Fruit fly (Drosophila melanogaster): Measurements from ENCODE around the gene SdhD.

SdhD gene

DNA sequence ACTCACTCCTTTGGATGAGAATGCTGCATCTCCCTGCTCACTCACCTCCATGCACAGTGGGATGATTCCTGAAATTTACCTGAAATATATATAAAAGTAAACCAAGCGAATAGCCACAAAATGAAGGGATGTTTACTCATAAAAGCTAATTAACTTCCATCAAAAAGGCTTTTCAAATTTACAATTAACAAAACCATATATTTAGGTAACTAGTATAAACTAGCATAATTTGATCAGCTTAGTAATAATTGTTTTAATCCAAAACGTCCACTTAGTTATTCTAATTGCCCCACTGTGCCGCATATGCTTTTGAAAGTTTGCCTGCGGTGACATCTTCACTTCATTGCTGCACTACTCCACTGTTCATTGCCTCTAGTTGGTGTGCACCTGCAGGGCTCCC, 23.6 kb upstream of the SdhD start (continued):
- TF ChIP-seq pfk (GFP tag; optimal IDR thresholded peaks at IDR 0.05) (no peak), YL-1 (GFP tag; optimal IDR thresholded peaks at IDR 0.05) (no peak), insv (GFP tag; optimal IDR thresholded peaks at IDR 0.05) (no peak), Nf-YC (tag; optimal IDR thresholded peaks at IDR 0.05) (no peak), Hmr (GFP tag; optimal IDR thresholded peaks at IDR 0.05) (peak; percentile 43), PHDP (tag; optimal IDR thresholded peaks at IDR 0.05) (peak; percentile 83), gce (GFP tag; IDR thresholded peaks at IDR 0.05) (peak; percentile 52; the same call in 1 of the 3 replicates), CG4820 (GFP tag; optimal IDR thresholded peaks at IDR 0.05) (peak; percentile 81), Spps (tag; optimal IDR thresholded peaks at IDR 0.05) (peak; percentile 83), ap (GFP tag; IDR thresholded peaks at IDR 0.05) (peak; percentile 58; the same call in 1 of the 2 replicates), Optix (GFP tag; IDR thresholded peaks at IDR 0.05) (0 out of 3 replicates have a peak, but pooled peaks have one; percentile 30), Asciz (GFP tag; optimal IDR thresholded peaks at IDR 0.05) (peak; percentile 71), zfh1 (GFP tag; IDR thresholded peaks at IDR 0.05) (peak; percentile 82), emc (GFP tag; optimal IDR thresholded peaks at IDR 0.05) (no peak), CG17612 (GFP tag; IDR thresholded peaks at IDR 0.05) (no peak), inv (GFP tag; IDR thresholded peaks at IDR 0.05; ENCODE audit: partially characterized antibody) (no peak), CG14441 (GFP tag; IDR thresholded peaks at IDR 0.05) (peak; percentile 58), hkb (optimal IDR thresholded peaks at IDR 0.05) (no peak), hkb (GFP tag; IDR thresholded peaks at IDR 0.05) (peak; percentile 77), Abd-B (GFP tag; optimal IDR thresholded peaks at IDR 0.05) (peak; percentile 69), CG8944 (GFP tag; optimal IDR thresholded peaks at IDR 0.05) (peak; percentile 10), CG6765 (GFP tag; optimal IDR thresholded peaks at IDR 0.05) (no peak), MESR4 (GFP tag; optimal IDR thresholded peaks at IDR 0.05) (no peak), hb (GFP tag; IDR thresholded peaks at IDR 0.05; ENCODE audit: partially characterized antibody) (no peak), Tbp (GFP tag; optimal IDR thresholded peaks at IDR 0.05) (no peak), C15 (GFP tag; IDR thresholded peaks at IDR 0.05) (no peak), CG34422 (GFP tag; IDR thresholded peaks at IDR 0.05) (peak; percentile 73; the same call in 2 of the 3 replicates), D19B (GFP tag; optimal IDR thresholded peaks at IDR 0.05) (no peak), CG7839 (tag; optimal IDR thresholded peaks at IDR 0.05) (peak; percentile 83), stwl (tag; optimal IDR thresholded peaks at IDR 0.05) (peak; percentile 9), CG3163 (GFP tag; optimal IDR thresholded peaks at IDR 0.05) (no peak), Ets97D (GFP tag; optimal IDR thresholded peaks at IDR 0.05) (peak; percentile 21), gsb (GFP tag; IDR thresholded peaks at IDR 0.05) (no peak), Rfx (GFP tag; IDR thresholded peaks at IDR 0.05) (no peak), nerfin-1 (tag; optimal IDR thresholded peaks at IDR 0.05) (peak; percentile 73), Chrac-16 (GFP tag; optimal IDR thresholded peaks at IDR 0.05) (peak; percentile 76), mld (GFP tag; IDR thresholded peaks at IDR 0.05; ENCODE audit: partially characterized antibody) (no peak), CG7786 (GFP tag; optimal IDR thresholded peaks at IDR 0.05) (peak; percentile 48), cad (GFP tag; optimal IDR thresholded peaks at IDR 0.05) (no peak), Med (GFP tag) (peak; percentile 89), CG11723 (GFP tag; optimal IDR thresholded peaks at IDR 0.05) (peak; percentile 76), CG4424 (GFP tag; optimal IDR thresholded peaks at IDR 0.05) (peak; percentile 82), lab (GFP tag; optimal IDR thresholded peaks at IDR 0.05) (peak; percentile 51), CG7357 (GFP tag; IDR thresholded peaks at IDR 0.05) (0 out of 3 replicates have a peak, but pooled peaks have one; percentile 40), Ptx1 (GFP tag; IDR thresholded peaks at IDR 0.05) (peak; percentile 72), croc (GFP tag; conservative IDR thresholded peaks at IDR 0.05) (peak; percentile 72), CG17802 (tag; optimal IDR thresholded peaks at IDR 0.05) (peak; percentile 43), CG8765 (GFP tag; IDR thresholded peaks at IDR 0.05) (peak; percentile 12; the same call in 1 of the 2 replicates), Dfd (GFP tag; optimal IDR thresholded peaks at IDR 0.05) (no peak), CG1529 (GFP tag; optimal IDR thresholded peaks at IDR 0.05) (peak; percentile 83), dmrt99B (tag; optimal IDR thresholded peaks at IDR 0.05) (peak; percentile 79)

Data from whole organism, embryonic.